Worm (Caenorhabditis elegans) whole organism, early embryonic: Measurements from ENCODE around the gene nmur-3.

Source experiments
- B0310.2 ChIP-seq: sonication (generic microtip); optimal IDR thresholded peaks from 2 replicates; lab custom pipeline; 2016; ENCODE audit warnings: mild to moderate bottlenecking, missing genetic modification characterization, missing compliant biosample characterization
- aly-1 ChIP-seq: sonication (generic microtip); optimal IDR thresholded peaks from 2 replicates; lab custom pipeline; 2016; ENCODE audit warnings: missing genetic modification characterization, missing compliant biosample characterization
- ama-1 ChIP-seq: fragments of 150-350 bp; optimal IDR thresholded peaks from 2 replicates; lab custom pipeline; 2014
- flt-1 ChIP-seq: fragments of 200-800 bp; sonication (Bioruptor generic); IDR thresholded peaks from 2 replicates; pipeline ENCODE4 v1.3.6; 2022; ENCODE audit warnings: missing genetic modification characterization, missing compliant biosample characterization
- hmg-4 ChIP-seq: fragments of 200-800 bp; sonication (Bioruptor generic); optimal IDR thresholded peaks from 2 replicates; lab custom pipeline; 2018; ENCODE audit warnings: mild to moderate bottlenecking, missing genetic modification characterization, missing compliant biosample characterization
- tbx-37 ChIP-seq: fragments of 200-800 bp; sonication (Bioruptor generic); conservative IDR thresholded peaks from 2 replicates; pipeline ENCODE4 v1.3.6; 2022; ENCODE audit warnings: missing genetic modification reagents, missing genetic modification characterization, missing compliant biosample characterization

DNA sequence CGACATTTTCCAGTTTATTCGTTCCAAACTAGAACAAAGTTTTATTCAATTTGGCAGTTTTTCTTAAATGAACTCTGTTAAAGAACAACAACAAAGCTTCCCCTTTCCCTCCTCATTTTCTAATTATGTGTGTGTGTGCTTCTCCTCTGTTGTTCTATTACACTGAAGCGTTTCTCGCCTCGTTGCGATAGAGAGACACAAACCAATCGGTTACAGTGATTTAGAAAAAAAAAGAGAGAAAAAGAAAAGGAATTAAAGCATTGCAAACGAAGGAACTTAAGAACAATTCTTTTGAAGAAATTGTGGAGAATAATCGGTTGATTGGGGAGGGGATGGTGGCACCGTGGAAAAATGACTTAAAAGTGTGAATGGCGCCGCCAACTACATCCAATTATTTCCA, 28.8 kb upstream of the nmur-3 start, which contains the start of gene cest-26:
- TF ChIP-seq ama-1 (lab: Kevin White, UChicago), result no peak
- no peak for TF ChIP-seq B0310.2 (tag; lab: Kevin White, UChicago)
- TF ChIP-seq flt-1 (GFP tag; lab: Robert Waterston, UW), result no peak
- no peak for TF ChIP-seq aly-1
- no peak for TF ChIP-seq hmg-4 (GFP tag; lab: Kevin White, UChicago)
- no peak for TF ChIP-seq tbx-37 (GFP tag; lab: Robert Waterston, UW)
